Fruit fly (Drosophila melanogaster): ENCODE measurements around the gene lili.

- TF ChIP-seq CG7045 (GFP tag; optimal IDR thresholded peaks at IDR 0.05) (peak; percentile 88), ovo (GFP tag; optimal IDR thresholded peaks at IDR 0.05) (peak; percentile 52)
Measured at dm6 chr3R:24787042-24787565, 26.7 kb downstream of the lili start, which contains the start of gene CG5805.

All from whole organism, adult.